Worm (Caenorhabditis elegans) whole organism, L2 larva: ENCODE results near the gene htrl-1.

Experiments used
- crh-2 ChIP-seq: sonication (generic microtip); optimal IDR thresholded peaks from 2 replicates; lab custom pipeline; 2017; ENCODE audit warnings: missing biosample characterization, missing genetic modification characterization
- mab-5 ChIP-seq: fragments of 150-350 bp; optimal IDR thresholded peaks from 2 replicates; lab custom pipeline; 2014; ENCODE audit warnings: missing biosample characterization, missing genetic modification characterization
- nhr-11 ChIP-seq: fragments of 150-350 bp; optimal IDR thresholded peaks from 2 replicates; lab custom pipeline; 2014; ENCODE audit warnings: missing biosample characterization, missing genetic modification characterization
- nhr-77 ChIP-seq: fragments of 150-350 bp; optimal IDR thresholded peaks from 2 replicates; lab custom pipeline; 2014; ENCODE audit warnings: missing biosample characterization, missing genetic modification characterization
- snpc-4 ChIP-seq: fragments of 150-350 bp; optimal IDR thresholded peaks from 2 replicates; lab custom pipeline; 2014; ENCODE audit warnings: missing biosample characterization, missing genetic modification characterization
- ztf-11 ChIP-seq: sonication (generic microtip); optimal IDR thresholded peaks from 2 replicates; lab custom pipeline; 2017; ENCODE audit warnings: missing biosample characterization, missing genetic modification characterization

- TF ChIP-seq nhr-11 (tag; lab: Kevin White, UChicago) (no peak), ztf-11 (tag; lab: Kevin White, UChicago) (no peak), snpc-4 (tag; lab: Kevin White, UChicago) (no peak), mab-5 (tag; lab: Kevin White, UChicago) (no peak), nhr-77 (no peak), crh-2 (tag; lab: Kevin White, UChicago) (no peak)
These were observed 49.9 kb downstream of the htrl-1 start, which contains the start of gene mig-17 for ce11 chrV:11446297-11446696.
